Worm (Caenorhabditis elegans): ENCODE results near the gene msp-38.

Gene msp-38

DNA sequence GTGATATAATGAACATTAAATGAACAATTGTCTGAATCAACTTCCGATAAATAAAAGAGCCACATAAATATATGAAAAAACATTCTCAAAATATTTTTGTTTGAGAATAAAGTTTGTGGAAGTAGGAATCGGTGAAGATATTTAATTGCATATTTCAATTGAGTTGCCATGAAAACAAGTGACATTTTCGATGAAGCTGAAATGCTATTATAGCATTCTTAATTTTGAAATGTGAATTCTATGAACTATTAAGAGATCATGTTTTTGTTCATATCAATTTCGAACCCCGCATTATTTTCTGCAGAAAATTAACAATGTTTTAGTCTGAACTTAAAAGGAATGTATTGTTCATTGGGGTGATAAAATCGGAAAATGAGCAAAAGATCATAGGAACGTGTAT lies 21.3 kb downstream of the msp-38 start, which contains the start of gene irld-21:
TSS of gene irld-21 (minus strand) at position 101 of the 400 bp plus-strand sequence.
- TF ChIP-seq ceh-36 (tag; optimal IDR thresholded peaks at IDR 0.05) (no peak), ceh-13 (GFP tag; optimal IDR thresholded peaks at IDR 0.05) (no peak), hmg-4 (GFP tag; optimal IDR thresholded peaks at IDR 0.05) (no peak), tbx-11 (GFP tag; IDR thresholded peaks at IDR 0.05) (no peak), F13C5.2 (tag; optimal IDR thresholded peaks at IDR 0.05) (no peak), tbx-37 (GFP tag; conservative IDR thresholded peaks at IDR 0.05) (no peak), B0310.2 (tag; optimal IDR thresholded peaks at IDR 0.05) (no peak), aly-1 (tag; optimal IDR thresholded peaks at IDR 0.05) (no peak), scrt-1 (GFP tag; IDR thresholded peaks at IDR 0.05) (no peak), ama-1 (optimal IDR thresholded peaks at IDR 0.05) (no peak), flt-1 (GFP tag; IDR thresholded peaks at IDR 0.05) (no peak), tra-4 (tag; optimal IDR thresholded peaks at IDR 0.05) (no peak), hnd-1 (tag; optimal IDR thresholded peaks at IDR 0.05) (no peak), pes-1 (GFP tag; IDR thresholded peaks at IDR 0.05) (no peak), hmbx-1 (tag; optimal IDR thresholded peaks at IDR 0.05) (no peak), ets-7 (tag; optimal IDR thresholded peaks at IDR 0.05) (no peak)

DNA sequence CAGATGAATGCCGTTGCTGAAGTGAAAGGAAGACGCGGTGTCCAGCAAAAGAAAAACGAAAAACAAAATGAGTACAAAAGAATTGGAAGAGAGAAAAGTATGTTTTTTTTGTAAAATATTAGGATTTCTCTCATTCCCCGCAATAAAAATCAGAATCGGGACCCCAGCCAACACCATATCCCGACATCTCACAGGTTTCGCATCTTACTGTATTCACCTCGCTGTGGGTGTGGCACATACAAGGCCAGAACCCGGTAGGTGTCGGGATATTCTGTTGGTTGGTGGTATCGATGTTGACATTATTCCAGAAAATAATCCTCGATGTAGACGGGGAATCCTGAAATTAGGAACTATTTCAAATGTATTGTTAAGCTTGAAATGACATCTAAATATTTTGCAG lies 26.8 kb downstream of the msp-38 start:
- TF ChIP-seq ceh-13 (GFP tag; optimal IDR thresholded peaks at IDR 0.05) (no peak), flt-1 (GFP tag; IDR thresholded peaks at IDR 0.05) (no peak), sea-1 (GFP tag; conservative IDR thresholded peaks at IDR 0.05) (no peak), tbx-37 (GFP tag; conservative IDR thresholded peaks at IDR 0.05) (no peak), hmbx-1 (tag; optimal IDR thresholded peaks at IDR 0.05) (no peak), ama-1 (optimal IDR thresholded peaks at IDR 0.05) (no peak), aly-1 (tag; optimal IDR thresholded peaks at IDR 0.05) (no peak), hnd-1 (tag; optimal IDR thresholded peaks at IDR 0.05) (no peak), scrt-1 (GFP tag; IDR thresholded peaks at IDR 0.05) (no peak), tra-4 (tag; optimal IDR thresholded peaks at IDR 0.05) (no peak), pes-1 (GFP tag; IDR thresholded peaks at IDR 0.05) (no peak)

DNA sequence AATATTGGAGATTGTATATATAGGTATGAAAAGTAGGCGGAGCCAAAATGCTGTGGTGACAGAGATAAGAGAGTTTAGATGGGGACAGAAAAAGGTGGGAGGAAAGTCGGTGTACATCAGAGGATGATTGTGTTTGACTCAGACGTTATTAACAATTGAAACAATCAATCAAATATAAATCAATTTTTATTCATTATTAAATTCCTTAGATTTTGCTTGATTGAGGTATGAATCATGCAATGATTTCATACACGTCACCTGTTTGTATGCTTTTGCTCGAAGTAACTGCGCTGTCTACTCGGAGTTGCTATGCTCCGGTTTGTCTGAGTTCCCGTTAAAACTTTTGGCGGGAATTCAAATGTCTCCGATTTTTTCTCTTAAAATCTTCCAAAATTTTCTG lies 28.4 kb downstream of the msp-38 start, which contains the start of gene C04G2.10:
TSS of gene C04G2.10 (plus strand) at position 301 of the 400 bp plus-strand sequence.
- no peak for TF ChIP-seq tbx-37 (GFP tag; conservative IDR thresholded peaks at IDR 0.05)
- no peak for TF ChIP-seq ama-1 (optimal IDR thresholded peaks at IDR 0.05)
- TF ChIP-seq hmbx-1 (tag; optimal IDR thresholded peaks at IDR 0.05) = no peak

DNA sequence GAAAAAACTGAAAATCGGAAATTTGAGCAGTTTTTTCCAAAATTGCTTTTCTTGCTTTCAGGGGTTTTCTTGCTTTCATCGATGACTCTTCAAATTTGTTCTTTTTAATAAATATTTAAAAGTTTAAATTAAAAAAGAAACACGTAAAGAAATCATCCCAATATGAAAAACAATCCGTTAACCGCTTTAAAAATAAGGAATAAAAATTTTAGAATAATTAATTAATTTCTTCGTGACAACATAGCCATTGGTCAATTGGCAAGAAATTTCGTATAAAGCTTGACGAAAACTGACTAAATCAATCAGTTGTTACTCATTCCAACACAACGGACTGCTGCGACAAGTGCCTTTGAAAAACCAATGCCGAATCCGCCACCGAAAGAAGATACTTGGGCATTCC lies 31.0 kb downstream of the msp-38 start, which contains the start of gene nsph-3.2:
TSS of gene nsph-3.2 (plus strand) at position 301 of the 400 bp plus-strand sequence.
- TF ChIP-seq ceh-13 (GFP tag; optimal IDR thresholded peaks at IDR 0.05) (no peak), ama-1 (optimal IDR thresholded peaks at IDR 0.05) (no peak)

DNA sequence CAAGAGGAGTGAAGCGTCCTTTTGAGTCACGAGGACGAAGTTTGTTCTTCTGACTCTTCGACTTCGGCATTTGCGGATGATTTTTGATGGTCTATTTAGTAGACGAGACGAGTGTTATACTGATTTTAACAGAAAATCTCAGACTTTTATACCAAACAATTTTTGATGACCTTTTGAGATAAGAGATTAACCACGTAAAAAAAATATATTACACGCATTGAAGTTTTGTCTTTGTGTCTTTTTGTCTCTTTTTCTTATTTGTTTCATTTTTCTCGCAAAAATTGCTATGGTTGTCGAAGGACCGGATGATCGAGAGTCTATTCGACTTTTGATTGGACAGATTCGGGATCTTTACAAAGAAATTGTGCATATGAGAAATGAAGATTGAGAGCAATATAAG lies 32.1 kb downstream of the msp-38 start, which contains the start of gene spch-1:
TSS of gene spch-1 (minus strand) at position 101 of the 400 bp plus-strand sequence.
- TF ChIP-seq pes-1 (GFP tag; IDR thresholded peaks at IDR 0.05) = no peak
- TF ChIP-seq ama-1 (optimal IDR thresholded peaks at IDR 0.05) = no peak
- no peak for TF ChIP-seq F13C5.2 (tag; optimal IDR thresholded peaks at IDR 0.05)
- TF ChIP-seq scrt-1 (GFP tag; IDR thresholded peaks at IDR 0.05) = no peak
- no peak for TF ChIP-seq aly-1 (tag; optimal IDR thresholded peaks at IDR 0.05)
- no peak for TF ChIP-seq hmbx-1 (tag; optimal IDR thresholded peaks at IDR 0.05)
- TF ChIP-seq ceh-36 (tag; optimal IDR thresholded peaks at IDR 0.05) = no peak
- TF ChIP-seq tbx-11 (GFP tag; IDR thresholded peaks at IDR 0.05) = no peak
- no peak for TF ChIP-seq tbx-37 (GFP tag; conservative IDR thresholded peaks at IDR 0.05)
- no peak for TF ChIP-seq hmg-4 (GFP tag; optimal IDR thresholded peaks at IDR 0.05)
- no peak for TF ChIP-seq flt-1 (GFP tag; IDR thresholded peaks at IDR 0.05)
- no peak for TF ChIP-seq sea-1 (GFP tag; conservative IDR thresholded peaks at IDR 0.05)
- no peak for TF ChIP-seq ets-7 (tag; optimal IDR thresholded peaks at IDR 0.05)
- TF ChIP-seq ceh-13 (GFP tag; optimal IDR thresholded peaks at IDR 0.05) = no peak
- TF ChIP-seq B0310.2 (tag; optimal IDR thresholded peaks at IDR 0.05) = no peak
- TF ChIP-seq hnd-1 (tag; optimal IDR thresholded peaks at IDR 0.05) = no peak
- TF ChIP-seq tra-4 (tag; optimal IDR thresholded peaks at IDR 0.05) = no peak

DNA sequence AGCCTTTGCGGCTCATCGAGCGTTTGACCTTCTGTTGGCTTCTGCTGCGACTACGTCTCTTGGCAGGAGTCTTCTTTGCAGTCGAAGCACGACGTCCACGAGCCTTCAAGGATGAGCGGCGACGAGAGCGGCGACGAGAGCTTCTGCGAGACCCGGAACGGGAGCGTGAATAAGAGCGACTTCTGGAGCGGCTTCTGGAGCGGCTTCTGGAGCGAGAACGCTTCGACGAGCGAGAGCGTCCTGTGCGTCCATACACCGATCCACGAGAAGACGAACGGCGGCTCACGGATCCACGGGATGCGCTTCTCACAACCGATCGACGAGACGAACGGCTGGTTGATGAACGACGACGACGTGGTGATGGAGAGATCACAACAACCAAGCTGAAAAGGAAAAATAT lies 32.7 kb downstream of the msp-38 start:
- TF ChIP-seq aly-1 (tag; optimal IDR thresholded peaks at IDR 0.05) (no peak), hmbx-1 (tag; optimal IDR thresholded peaks at IDR 0.05) (no peak), sea-1 (GFP tag; conservative IDR thresholded peaks at IDR 0.05) (no peak), ets-7 (tag; optimal IDR thresholded peaks at IDR 0.05) (no peak), tbx-37 (GFP tag; conservative IDR thresholded peaks at IDR 0.05) (no peak), hnd-1 (tag; optimal IDR thresholded peaks at IDR 0.05) (no peak), hmg-4 (GFP tag; optimal IDR thresholded peaks at IDR 0.05) (no peak), B0310.2 (tag; optimal IDR thresholded peaks at IDR 0.05) (no peak), tbx-11 (GFP tag; IDR thresholded peaks at IDR 0.05) (no peak), tra-4 (tag; optimal IDR thresholded peaks at IDR 0.05) (no peak), F13C5.2 (tag; optimal IDR thresholded peaks at IDR 0.05) (no peak), scrt-1 (GFP tag; IDR thresholded peaks at IDR 0.05) (no peak), ceh-13 (GFP tag; optimal IDR thresholded peaks at IDR 0.05) (no peak), ama-1 (optimal IDR thresholded peaks at IDR 0.05) (no peak), pes-1 (GFP tag; IDR thresholded peaks at IDR 0.05) (no peak), flt-1 (GFP tag; IDR thresholded peaks at IDR 0.05) (no peak)

DNA sequence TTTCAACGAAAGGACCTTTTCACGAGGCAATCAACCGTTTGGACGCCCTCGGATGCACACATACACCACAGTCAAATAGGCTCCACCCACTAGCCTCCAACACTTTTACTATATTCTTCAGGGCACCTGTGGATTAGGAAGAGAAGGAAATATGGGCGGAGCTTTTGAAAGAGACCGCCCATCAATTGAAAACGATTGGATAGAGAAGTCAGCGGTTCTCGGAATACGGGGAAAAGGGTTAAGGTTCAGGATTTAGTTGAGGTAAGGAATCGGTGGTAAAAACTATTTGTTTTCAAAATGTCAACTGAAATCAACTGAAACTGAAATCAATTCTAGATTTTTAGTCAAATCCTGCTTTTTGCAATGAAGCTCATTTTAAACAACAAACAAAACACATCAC lies 33.1 kb downstream of the msp-38 start, which contains the start of gene egl-38:
TSS of gene egl-38 (minus strand) at position 101 of the 400 bp plus-strand sequence.
- no peak for TF ChIP-seq tra-4 (tag; optimal IDR thresholded peaks at IDR 0.05)
- TF ChIP-seq ceh-13 (GFP tag; optimal IDR thresholded peaks at IDR 0.05) = no peak
- TF ChIP-seq hmg-4 (GFP tag; optimal IDR thresholded peaks at IDR 0.05) = no peak
- TF ChIP-seq hnd-1 (tag; optimal IDR thresholded peaks at IDR 0.05) = no peak
- no peak for TF ChIP-seq F13C5.2 (tag; optimal IDR thresholded peaks at IDR 0.05)
- no peak for TF ChIP-seq tbx-11 (GFP tag; IDR thresholded peaks at IDR 0.05)
- no peak for TF ChIP-seq B0310.2 (tag; optimal IDR thresholded peaks at IDR 0.05)
- TF ChIP-seq ceh-36 (tag; optimal IDR thresholded peaks at IDR 0.05) = no peak
- no peak for TF ChIP-seq pes-1 (GFP tag; IDR thresholded peaks at IDR 0.05)
- TF ChIP-seq aly-1 (tag; optimal IDR thresholded peaks at IDR 0.05) = no peak
- no peak for TF ChIP-seq scrt-1 (GFP tag; IDR thresholded peaks at IDR 0.05)
- TF ChIP-seq sea-1 (GFP tag; conservative IDR thresholded peaks at IDR 0.05) = no peak

DNA sequence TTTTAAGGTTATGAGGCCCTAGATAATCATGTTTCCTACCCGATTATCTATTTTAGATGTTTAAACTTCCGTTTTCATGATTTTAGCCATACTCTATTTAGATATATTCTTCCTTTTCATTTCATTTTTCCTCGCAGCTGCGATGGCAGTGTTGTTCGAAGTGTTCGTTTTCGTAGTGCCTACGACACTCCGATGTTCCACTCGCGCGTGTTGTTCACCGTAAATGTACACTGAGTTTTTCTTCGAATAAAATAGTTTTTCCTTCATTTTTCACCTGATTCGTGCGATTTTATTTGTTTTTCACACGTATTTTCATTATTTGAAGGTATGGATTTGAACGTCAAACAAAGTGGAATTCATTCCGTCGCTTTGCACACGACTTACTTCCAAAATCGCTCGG lies 46.7 kb downstream of the msp-38 start, which contains the start of gene dis-3:
TSS of gene dis-3 (plus strand) at position 322 of the 400 bp plus-strand sequence.
- TF ChIP-seq ama-1 (optimal IDR thresholded peaks at IDR 0.05) = no peak
- TF ChIP-seq hmg-4 (GFP tag; optimal IDR thresholded peaks at IDR 0.05) = no peak
- no peak for TF ChIP-seq sea-1 (GFP tag; conservative IDR thresholded peaks at IDR 0.05)
- no peak for TF ChIP-seq pes-1 (GFP tag; IDR thresholded peaks at IDR 0.05)
- no peak for TF ChIP-seq F13C5.2 (tag; optimal IDR thresholded peaks at IDR 0.05)
- TF ChIP-seq flt-1 (GFP tag; IDR thresholded peaks at IDR 0.05) = no peak
- TF ChIP-seq ets-7 (tag; optimal IDR thresholded peaks at IDR 0.05) = no peak
- TF ChIP-seq ceh-36 (tag; optimal IDR thresholded peaks at IDR 0.05) = no peak
- TF ChIP-seq tbx-37 (GFP tag; conservative IDR thresholded peaks at IDR 0.05) = no peak
- TF ChIP-seq B0310.2 (tag; optimal IDR thresholded peaks at IDR 0.05) = no peak
